Worm (Caenorhabditis elegans) whole organism, L4/young adult: ENCODE measurements around the gene D1005.4.

ENCODE experiments used
- W03F9.2 ChIP-seq: fragments of 150-350 bp; optimal IDR thresholded peaks from 2 replicates; lab custom pipeline; 2014; ENCODE audit warnings: missing biosample characterization, missing genetic modification characterization
- dao-5 ChIP-seq: sonication (generic microtip); optimal IDR thresholded peaks from 2 replicates; lab custom pipeline; 2016; ENCODE audit warnings: missing genotype, missing genetic modification characterization, moderate library complexity, missing compliant biosample characterization
- him-1 ChIP-seq: sonication (generic microtip); optimal IDR thresholded peaks from 2 replicates; lab custom pipeline; 2016; ENCODE audit warnings: missing genotype, missing genetic modification reagents, missing genetic modification characterization, missing compliant biosample characterization

ce11 chrX:1501752-1502151 is 16.1 kb upstream of the D1005.4 start, which contains the start of gene F09E10.7:
- TF ChIP-seq him-1 (tag; lab: Kevin White, UChicago) (no peak), dao-5 (tag; lab: Kevin White, UChicago) (no peak), W03F9.2 (tag; lab: Kevin White, UChicago) (no peak)
